Worm (Caenorhabditis elegans) whole organism, L1 larva: ENCODE measurements around the gene C14A4.6.

Experiments used
- dpl-1 ChIP-seq, 3 experiments: fragments of 150-350 bp in 2 of 3; sonication (generic microtip) in 1 of 3; optimal IDR thresholded peaks; 2 replicates each; lab custom pipeline; 2014 to 2017; ENCODE audit warnings: missing biosample characterization in 3 of 3, missing genetic modification characterization in 3 of 3, missing genetic modification reagents in 3 of 3
- snpc-4 ChIP-seq: fragments of 150-350 bp; optimal IDR thresholded peaks from 2 replicates; lab custom pipeline; 2014; ENCODE audit warnings: missing biosample characterization, missing genetic modification characterization
- zag-1 ChIP-seq: fragments of 150-350 bp; optimal IDR thresholded peaks from 2 replicates; lab custom pipeline; 2014; ENCODE audit warnings: missing biosample characterization, missing genetic modification characterization
- ztf-4 ChIP-seq: fragments of 150-350 bp; optimal IDR thresholded peaks from 2 replicates; lab custom pipeline; 2014; ENCODE audit warnings: missing biosample characterization, missing genetic modification characterization

DNA sequence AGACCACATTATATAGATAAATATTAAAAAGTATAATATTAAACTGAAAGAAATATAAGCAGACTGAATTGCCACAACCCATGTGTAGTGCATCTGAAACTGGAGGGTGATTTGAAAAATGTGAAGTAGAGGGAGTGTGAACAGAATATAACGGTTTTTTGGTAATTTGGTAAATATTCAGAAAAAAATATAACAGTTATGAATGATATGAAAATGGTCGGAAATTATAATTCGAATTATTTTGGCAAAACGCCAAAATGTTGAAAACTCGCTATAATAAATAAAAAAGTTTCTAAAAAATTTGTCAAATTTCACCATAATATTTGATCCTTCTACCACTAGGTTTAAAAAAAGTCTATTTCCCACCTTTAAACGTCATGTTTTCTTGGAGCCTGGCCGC is 7.6 kb upstream of the C14A4.6 start, which contains the start of gene srv-2:
- TF ChIP-seq snpc-4 (tag; lab: Kevin White, UChicago) (no peak), dpl-1 (GFP tag; optimal IDR thresholded peaks at IDR 0.05; lab: Kevin White, UChicago) (no peak), zag-1 (tag; lab: Kevin White, UChicago) (no peak), ztf-4 (tag; lab: Kevin White, UChicago) (no peak)
